Fruit fly (Drosophila melanogaster): ENCODE measurements around the gene GCC185.

The GCC185 gene

DNA sequence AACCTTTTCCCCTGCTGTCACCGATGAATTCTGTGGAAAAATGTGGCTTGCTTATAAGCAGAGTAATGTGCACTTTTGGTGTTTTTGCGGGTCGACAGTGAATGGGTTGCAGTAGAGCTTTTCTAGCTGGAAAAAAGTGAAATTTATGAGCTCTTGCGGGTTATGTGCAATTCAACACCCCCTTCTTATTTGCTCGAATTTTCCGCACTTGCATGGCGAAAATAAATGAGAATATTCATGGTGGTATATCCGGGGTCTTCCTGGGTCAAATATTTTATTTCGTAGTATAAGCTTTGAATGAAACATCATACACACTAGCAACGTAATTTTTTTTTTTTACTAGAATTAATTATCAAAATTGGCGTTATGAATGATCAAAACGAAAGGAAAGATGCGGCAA lies 29.7 kb downstream of the GCC185 start, which contains the start of gene CG14736:
Gene CG14736, plus strand, starts transcription at position 301 of the 400 bp plus-strand sequence.
- TF ChIP-seq CG9215 (GFP tag; IDR thresholded peaks at IDR 0.05) (no peak), Ets65A (GFP tag) (peak; percentile 87)

DNA sequence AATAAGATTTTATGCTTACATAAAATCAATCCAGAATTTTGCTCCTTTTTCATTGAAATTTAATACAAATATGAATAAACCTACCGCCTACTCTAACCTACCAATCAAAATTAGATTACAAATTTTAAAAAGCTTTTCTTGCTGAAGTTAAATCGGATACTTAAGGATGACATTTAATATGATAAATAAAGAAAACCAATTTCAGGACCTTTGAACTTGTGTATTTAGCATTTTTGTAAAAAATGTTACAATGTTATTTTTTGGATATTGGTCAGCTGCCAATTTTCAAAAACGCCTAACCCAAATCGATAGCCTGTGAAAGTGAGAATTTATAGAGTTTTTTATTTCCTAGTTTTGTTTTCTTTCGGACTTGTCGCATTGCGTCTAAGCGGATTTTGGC lies 38.5 kb downstream of the GCC185 start, which contains the start of gene CG14739:
Gene CG14739, minus strand, starts transcription at position 101 of the 400 bp plus-strand sequence.
- no peak for TF ChIP-seq dmrt11E (tag; optimal IDR thresholded peaks at IDR 0.05)
- peak; percentile 40 for TF ChIP-seq Ets65A (GFP tag)

DNA sequence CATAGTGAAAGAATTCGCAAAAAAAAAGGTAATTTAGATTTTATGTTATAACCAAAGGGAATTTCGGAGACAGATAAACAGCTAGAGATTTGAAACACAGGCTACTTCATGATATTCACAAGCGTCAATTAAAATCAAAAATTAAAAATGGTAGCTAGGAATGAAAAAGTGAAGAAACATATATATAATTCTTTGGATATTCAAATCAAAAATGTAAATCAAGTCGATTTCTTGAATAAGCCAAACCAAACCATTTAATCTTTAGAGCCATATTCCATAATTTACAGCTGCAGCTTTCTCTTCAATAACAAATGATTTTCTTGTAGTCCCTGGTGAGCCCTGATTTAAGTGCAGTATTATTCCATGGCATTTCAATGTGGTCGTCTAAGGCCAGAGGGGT lies 52.3 kb downstream of the GCC185 start, which contains the start of gene CG14740:
Gene CG14740, minus strand, starts transcription at position 101 of the 400 bp plus-strand sequence.
- no peak for TF ChIP-seq Dref (GFP tag; IDR thresholded peaks at IDR 0.05)
- TF ChIP-seq zen2 (GFP tag; IDR thresholded peaks at IDR 0.05; ENCODE audit: partially characterized antibody), result no peak
- TF ChIP-seq HmgD (GFP tag; optimal IDR thresholded peaks at IDR 0.05), result no peak
- TF ChIP-seq mam (GFP tag; optimal IDR thresholded peaks at IDR 0.05), result no peak
- no peak for TF ChIP-seq Hey (tag; optimal IDR thresholded peaks at IDR 0.05)
- TF ChIP-seq pan (optimal IDR thresholded peaks at IDR 0.05), result no peak
- no peak for TF ChIP-seq pan (GFP tag; optimal IDR thresholded peaks at IDR 0.05 in 1 of 2, IDR thresholded peaks at IDR 0.05 in 1 of 2)
- no peak for TF ChIP-seq tup (GFP tag; optimal IDR thresholded peaks at IDR 0.05)
- no peak for TF ChIP-seq CG1529 (GFP tag; optimal IDR thresholded peaks at IDR 0.05)
- no peak for TF ChIP-seq Asciz (GFP tag; optimal IDR thresholded peaks at IDR 0.05)
- TF ChIP-seq lov (optimal IDR thresholded peaks at IDR 0.05), result no peak
- TF ChIP-seq lov (GFP tag; IDR thresholded peaks at IDR 0.05), result no peak
- TF ChIP-seq Hmr (GFP tag; optimal IDR thresholded peaks at IDR 0.05), result no peak

Data from whole organism, embryonic.